Worm (Caenorhabditis elegans): Measurements from ENCODE around the gene glit-1.

Gene glit-1

DNA sequence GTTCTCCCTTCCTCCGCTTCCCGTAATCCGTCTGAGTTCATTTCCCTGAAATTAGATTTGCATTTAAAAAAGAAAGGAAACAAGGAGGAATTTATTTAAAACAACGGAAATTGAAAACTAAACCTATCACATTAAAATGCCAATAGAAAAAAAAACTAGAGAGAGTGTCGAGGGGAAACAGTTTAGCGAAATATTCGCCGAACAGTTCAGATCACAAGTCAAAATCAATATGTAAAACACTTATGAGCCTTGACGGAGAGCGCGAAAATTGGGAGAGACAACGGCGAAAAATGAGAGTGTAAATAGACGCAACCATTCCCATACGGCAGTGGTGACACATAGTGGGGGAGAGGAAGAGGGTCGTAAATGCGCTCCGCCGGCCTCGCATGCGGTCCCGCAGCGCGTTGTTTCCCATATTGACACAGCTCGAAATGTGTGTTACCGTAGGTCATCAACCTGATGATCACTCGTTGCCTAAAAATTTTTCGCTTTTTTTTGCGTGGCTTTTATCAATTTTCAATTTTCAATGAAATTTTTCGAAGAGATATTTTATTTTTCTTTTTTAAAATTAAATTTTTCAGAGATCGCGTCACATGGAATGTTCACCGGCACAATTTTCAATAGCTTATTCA is at the start of gene glit-1, which contains the start of gene dnj-14:
TSS of gene glit-1 (plus strand) at position 582 of the 632 bp plus-strand sequence.
TSS of gene dnj-14 (minus strand) at position 51 of the 632 bp plus-strand sequence.
- TF ChIP-seq R02D3.7 (tag; optimal IDR thresholded peaks at IDR 0.05) (peak; percentile 49), mdl-1 (tag; optimal IDR thresholded peaks at IDR 0.05) (peak; percentile 25), eor-1 (tag; optimal IDR thresholded peaks at IDR 0.05) (no peak), nhr-43 (tag; optimal IDR thresholded peaks at IDR 0.05; ENCODE audit: poor library complexity, severe bottlenecking) (peak; percentile 77), mml-1 (tag; optimal IDR thresholded peaks at IDR 0.05) (no peak), unc-39 (tag; optimal IDR thresholded peaks at IDR 0.05) (no peak), nhr-23 (tag; optimal IDR thresholded peaks at IDR 0.05) (peak; percentile 91), lsy-12 (tag; optimal IDR thresholded peaks at IDR 0.05) (peak; percentile 81), tbx-2 (tag; optimal IDR thresholded peaks at IDR 0.05) (peak; percentile 19), ama-1 (optimal IDR thresholded peaks at IDR 0.05) (peak; percentile 28), aly-2 (tag; optimal IDR thresholded peaks at IDR 0.05) (no peak), daf-12 (tag; optimal IDR thresholded peaks at IDR 0.05) (no peak), nhr-11 (tag; optimal IDR thresholded peaks at IDR 0.05) (peak; percentile 38), elt-1 (tag; optimal IDR thresholded peaks at IDR 0.05) (peak; percentile 19), ztf-4 (tag; optimal IDR thresholded peaks at IDR 0.05) (peak; percentile 61), ceh-82 (tag; optimal IDR thresholded peaks at IDR 0.05) (peak; percentile 59), lin-39 (tag; optimal IDR thresholded peaks at IDR 0.05) (peak; percentile 99), fos-1 (tag; optimal IDR thresholded peaks at IDR 0.05) (peak; percentile 81), unc-62 (GFP tag; optimal IDR thresholded peaks at IDR 0.05) (peak; percentile 27), egl-5 (tag; optimal IDR thresholded peaks at IDR 0.05) (peak; percentile 96), pha-4 (tag; optimal IDR thresholded peaks at IDR 0.05) (peak; percentile 100), elt-2 (tag; optimal IDR thresholded peaks at IDR 0.05) (peak; percentile 91), nhr-12 (tag; optimal IDR thresholded peaks at IDR 0.05) (no peak), lin-15B (tag; optimal IDR thresholded peaks at IDR 0.05) (peak; percentile 97), nhr-25 (tag; optimal IDR thresholded peaks at IDR 0.05) (peak; percentile 96), ZK546.5 (tag; optimal IDR thresholded peaks at IDR 0.05) (no peak), elt-3 (tag; optimal IDR thresholded peaks at IDR 0.05) (peak in 1 of 3 experiments; percentile 35), egl-27 (tag; optimal IDR thresholded peaks at IDR 0.05) (peak; percentile 43), ceh-28 (tag; optimal IDR thresholded peaks at IDR 0.05) (peak; percentile 75), sea-2 (GFP tag; optimal IDR thresholded peaks at IDR 0.05) (no peak), fkh-10 (GFP tag; optimal IDR thresholded peaks at IDR 0.05) (peak; percentile 23), fkh-2 (tag; optimal IDR thresholded peaks at IDR 0.05) (no peak), nhr-67 (tag; optimal IDR thresholded peaks at IDR 0.05) (no peak), nhr-77 (tag; optimal IDR thresholded peaks at IDR 0.05) (no peak), skn-1 (tag; optimal IDR thresholded peaks at IDR 0.05) (peak; percentile 78), zag-1 (tag; optimal IDR thresholded peaks at IDR 0.05) (no peak), pqm-1 (tag; optimal IDR thresholded peaks at IDR 0.05) (peak; percentile 69), hmg-11 (tag; optimal IDR thresholded peaks at IDR 0.05) (peak; percentile 98), ceh-16 (tag; optimal IDR thresholded peaks at IDR 0.05) (no peak), nhr-237 (tag; optimal IDR thresholded peaks at IDR 0.05) (no peak), ceh-9 (tag; optimal IDR thresholded peaks at IDR 0.05) (no peak), snpc-4 (tag; optimal IDR thresholded peaks at IDR 0.05) (peak; percentile 78), jun-1 (tag; optimal IDR thresholded peaks at IDR 0.05) (peak; percentile 92), nhr-28 (tag; optimal IDR thresholded peaks at IDR 0.05) (no peak), nfya-1 (tag; optimal IDR thresholded peaks at IDR 0.05; ENCODE audit: insufficient read depth) (peak; percentile 97), ztf-11 (tag; optimal IDR thresholded peaks at IDR 0.05) (no peak), nhr-76 (tag; optimal IDR thresholded peaks at IDR 0.05) (no peak)
